Worm (Caenorhabditis elegans) whole organism, young adult: ENCODE measurements around the gene abhd-12.

ENCODE experiments used
- C17E4.6 ChIP-seq: fragments of 200-800 bp; sonication (Bioruptor generic); IDR thresholded peaks from 2 replicates; pipeline ENCODE4 v1.3.6; 2022; ENCODE audit warnings: missing genetic modification reagents, missing genetic modification characterization, missing compliant biosample characterization
- bed-2 ChIP-seq: fragments of 200-800 bp; sonication (Bioruptor generic); IDR thresholded peaks from 2 replicates; pipeline ENCODE4 v1.3.6; 2022; ENCODE audit warnings: missing genetic modification reagents, missing genetic modification characterization, missing compliant biosample characterization
- hlh-26 ChIP-seq: fragments of 200-800 bp; sonication (Bioruptor generic); conservative IDR thresholded peaks from 2 replicates; pipeline ENCODE4 v1.3.6; 2022; ENCODE audit warnings: missing genetic modification reagents, missing genetic modification characterization, missing compliant biosample characterization
- lin-35 ChIP-seq, 3 experiments: fragments of 150-350 bp in 2 of 3; sonication (generic microtip) in 1 of 3; optimal IDR thresholded peaks; 2 replicates each; lab custom pipeline; 2014 to 2018; ENCODE audit warnings: missing biosample characterization in 3 of 3, missing genetic modification characterization in 3 of 3, missing genetic modification reagents in 3 of 3
- madf-8 ChIP-seq: fragments of 200-800 bp; sonication (Bioruptor generic); conservative IDR thresholded peaks from 2 replicates; pipeline ENCODE4 v1.3.6; 2022; ENCODE audit warnings: missing genetic modification reagents, missing genetic modification characterization, missing compliant biosample characterization
- pha-4 ChIP-seq: fragments of 150-350 bp; sonication (generic microtip); optimal IDR thresholded peaks from 2 replicates; lab custom pipeline; 2014; ENCODE audit warnings: missing biosample characterization, missing genetic modification reagents, missing genetic modification characterization
- sdz-38 ChIP-seq: sonication (generic microtip); optimal IDR thresholded peaks from 2 replicates; lab custom pipeline; 2016; ENCODE audit warnings: missing genotype, missing genetic modification characterization, missing compliant biosample characterization
- ztf-3 ChIP-seq: fragments of 200-800 bp; sonication (Bioruptor generic); optimal IDR thresholded peaks from 2 replicates; lab custom pipeline; 2018; ENCODE audit warnings: mild to moderate bottlenecking, missing genetic modification characterization, missing compliant biosample characterization

- TF ChIP-seq madf-8 (GFP tag; lab: Robert Waterston, UW), result no peak
- no peak for TF ChIP-seq pha-4 (tag; lab: Kevin White, UChicago)
- no peak for TF ChIP-seq hlh-26 (GFP tag; lab: Robert Waterston, UW)
- TF ChIP-seq sdz-38 (tag; lab: Kevin White, UChicago), result no peak
- TF ChIP-seq lin-35 (GFP tag; optimal IDR thresholded peaks at IDR 0.05; lab: Kevin White, UChicago), result no peak
- no peak for TF ChIP-seq bed-2 (GFP tag; lab: Robert Waterston, UW)
- no peak for TF ChIP-seq C17E4.6
- no peak for TF ChIP-seq ztf-3 (GFP tag; lab: Kevin White, UChicago)
These were observed 12.3 kb upstream of the abhd-12 start for ce11 chrV:7971376-7971775.
